Worm (Caenorhabditis elegans) whole organism, late embryonic: ENCODE results near the gene srlf-23.

Source experiments
- hlh-30 ChIP-seq: sonication (generic microtip); optimal IDR thresholded peaks from 2 replicates; lab custom pipeline; 2017; ENCODE audit warnings: antibody characterized with exemption, missing genetic modification characterization, missing compliant biosample characterization; ENCODE audit not compliant: insufficient read depth
- nhr-11 ChIP-seq: fragments of 150-350 bp; optimal IDR thresholded peaks from 2 replicates; lab custom pipeline; 2014; ENCODE audit warnings: missing biosample characterization, missing genetic modification characterization
- pha-4 ChIP-seq: fragments of 150-350 bp; optimal IDR thresholded peaks from 2 replicates; lab custom pipeline; 2018; ENCODE audit warnings: missing biosample characterization, missing genetic modification reagents, missing genetic modification characterization

ce11 chrV:911474-911873, 18.1 kb upstream of the srlf-23 start, which contains the start of gene adh-5:
- no peak for TF ChIP-seq nhr-11
- no peak for TF ChIP-seq hlh-30 (tag; lab: Kevin White, UChicago)
- no peak for TF ChIP-seq pha-4 (tag; lab: Kevin White, UChicago)
